Fruit fly (Drosophila melanogaster): ENCODE data around the gene Tsp86D.

- no peak for TF ChIP-seq ttk (optimal IDR thresholded peaks at IDR 0.05)
- TF ChIP-seq insv (optimal IDR thresholded peaks at IDR 0.05), result no peak
Measured at dm6 chr3R:10878628-10879027, 10.1 kb downstream of the Tsp86D start.

All from Kc167 (cell line).